Fruit fly (Drosophila melanogaster) whole organism, embryonic: Measurements from ENCODE around the gene synr.
A peak's percentile ranks its signal among the peaks of the same experiment; 100 is the strongest.

ENCODE experiments used
- Atf3 ChIP-seq: fragments of 200-800 bp; sonication (Bioruptor generic); optimal IDR thresholded peaks from 3 replicates; lab custom pipeline; 2016; ENCODE audit warnings: missing biosample characterization, missing genetic modification characterization
- Awh ChIP-seq: fragments of 200-800 bp; sonication (Bioruptor generic); IDR thresholded peaks from 2 replicates; pipeline ENCODE4, ENCODE4 v1.3.6; 2022; ENCODE audit warnings: missing biosample characterization, missing genetic modification characterization
- B-H2 ChIP-seq: fragments of 200-800 bp; sonication (Bioruptor generic); optimal IDR thresholded peaks from 2 replicates; lab custom pipeline; 2018; ENCODE audit warnings: missing biosample characterization, mild to moderate bottlenecking, missing genetic modification characterization
- C15 ChIP-seq: fragments of 200-800 bp; sonication (Bioruptor generic); IDR thresholded peaks from 3 replicates; pipeline ENCODE4 v1.3.6; 2022; ENCODE audit warnings: missing biosample characterization, missing genetic modification characterization
- CG10366 ChIP-seq: fragments of 200-800 bp; sonication (Bioruptor generic); IDR thresholded peaks from 2 replicates; pipeline ENCODE4 v1.3.6; 2022; ENCODE audit warnings: missing biosample characterization, missing genetic modification characterization
- CG10979 ChIP-seq: fragments of 200-800 bp; sonication (Bioruptor generic); optimal IDR thresholded peaks from 2 replicates; lab custom pipeline; 2018; ENCODE audit warnings: missing biosample characterization, mild to moderate bottlenecking, missing genetic modification characterization, moderate library complexity
- CG12104 ChIP-seq: fragments of 200-800 bp; sonication (Bioruptor generic); optimal IDR thresholded peaks from 3 replicates; lab custom pipeline; 2016; ENCODE audit warnings: missing biosample characterization, missing genetic modification characterization
- CG13287 ChIP-seq: fragments of 200-800 bp; sonication (Bioruptor generic); IDR thresholded peaks from 2 replicates; pipeline ENCODE4 v1.3.6; 2022; ENCODE audit warnings: missing biosample characterization, missing genetic modification characterization; ENCODE audit not compliant: partially characterized antibody
- CG13424 ChIP-seq: fragments of 200-800 bp; sonication (Bioruptor generic); optimal IDR thresholded peaks from 2 replicates; lab custom pipeline; 2019; ENCODE audit warnings: missing biosample characterization, mild to moderate bottlenecking, missing genetic modification characterization, moderate library complexity
- CG15011 ChIP-seq: fragments of 200-800 bp; sonication (Bioruptor generic); optimal IDR thresholded peaks from 3 replicates; lab custom pipeline; 2018; ENCODE audit warnings: missing biosample characterization, mild to moderate bottlenecking, missing genetic modification characterization
- CG17328 ChIP-seq: fragments of 200-800 bp; sonication (Bioruptor generic); IDR thresholded peaks from 2 replicates; pipeline ENCODE4 v1.3.6; 2022; ENCODE audit warnings: missing biosample characterization, missing genetic modification characterization
- CG18011 ChIP-seq: fragments of 200-800 bp; sonication (Bioruptor generic); optimal IDR thresholded peaks from 2 replicates; lab custom pipeline; 2017; ENCODE audit warnings: missing biosample characterization, missing genetic modification characterization, mild to moderate bottlenecking, moderate library complexity, missing genotype
- CG18599 ChIP-seq: fragments of 200-800 bp; sonication (Bioruptor generic); optimal IDR thresholded peaks from 3 replicates; lab custom pipeline; 2017; ENCODE audit warnings: missing biosample characterization, missing genetic modification characterization, mild to moderate bottlenecking, moderate library complexity, missing genetic modification reagents
- CG18619 ChIP-seq: fragments of 200-800 bp; sonication (Bioruptor generic); optimal IDR thresholded peaks from 3 replicates; lab custom pipeline; 2017; ENCODE audit warnings: missing biosample characterization, mild to moderate bottlenecking, missing genetic modification characterization
- CG30020 ChIP-seq: fragments of 200-800 bp; optimal IDR thresholded peaks from 2 replicates; lab custom pipeline; 2019; ENCODE audit warnings: missing biosample characterization, mild to moderate bottlenecking, missing genetic modification characterization, moderate library complexity
- CG30403 ChIP-seq: fragments of 200-800 bp; sonication (Bioruptor generic); optimal IDR thresholded peaks from 3 replicates; lab custom pipeline; 2016; ENCODE audit warnings: missing biosample characterization, missing genetic modification characterization
- CG31388 ChIP-seq: fragments of 200-800 bp; sonication (Bioruptor generic); optimal IDR thresholded peaks from 2 replicates; lab custom pipeline; 2016; ENCODE audit warnings: missing biosample characterization, missing genetic modification characterization
- CG4424 ChIP-seq: fragments of 200-800 bp; sonication (Bioruptor generic); optimal IDR thresholded peaks from 3 replicates; lab custom pipeline; 2016; ENCODE audit warnings: missing biosample characterization, missing genetic modification characterization
- CG6175 ChIP-seq: fragments of 200-800 bp; sonication (Bioruptor generic); IDR thresholded peaks from 3 replicates; pipeline ENCODE4 v1.3.6; 2022; ENCODE audit warnings: missing biosample characterization, missing genetic modification characterization
- CG8359 ChIP-seq: fragments of 200-800 bp; sonication (Bioruptor generic); optimal IDR thresholded peaks from 2 replicates; lab custom pipeline; 2017; ENCODE audit warnings: missing biosample characterization, mild to moderate bottlenecking, missing genetic modification characterization, borderline replicate concordance
- CG9609 ChIP-seq: fragments of 200-800 bp; sonication (Bioruptor generic); optimal IDR thresholded peaks from 3 replicates; lab custom pipeline; 2016; ENCODE audit warnings: missing biosample characterization, missing genetic modification characterization
- Camta ChIP-seq: fragments of 200-800 bp; sonication (Bioruptor generic); optimal IDR thresholded peaks from 2 replicates; lab custom pipeline; 2016; ENCODE audit warnings: missing biosample characterization, missing genetic modification characterization
- CoRest ChIP-seq: fragments of 200-800 bp; sonication (Bioruptor generic); optimal IDR thresholded peaks from 3 replicates; lab custom pipeline; 2018; ENCODE audit warnings: missing biosample characterization, mild to moderate bottlenecking, missing genetic modification characterization, moderate library complexity
- E2f2 ChIP-seq: fragments of 200-800 bp; sonication (Bioruptor generic); IDR thresholded peaks from 2 replicates; pipeline ENCODE4 v1.3.6; 2022; ENCODE audit warnings: missing biosample characterization, missing genetic modification characterization
- Ets65A ChIP-seq: fragments of 200-800 bp; sonication (Bioruptor generic); peaks from one replicate; lab custom pipeline; 2016; ENCODE audit warnings: missing biosample characterization, missing genetic modification characterization
- Hr3 ChIP-seq: fragments of 200-800 bp; sonication (Bioruptor generic); optimal IDR thresholded peaks from 3 replicates; lab custom pipeline; 2016; ENCODE audit warnings: missing biosample characterization, missing genetic modification characterization
- Hr51 ChIP-seq, 2 experiments: fragments of 200-800 bp; sonication (Bioruptor generic); optimal IDR thresholded peaks; 2 replicates in 1 of 2; 3 replicates in 1 of 2; lab custom pipeline; 2016 to 2018; ENCODE audit warnings: missing biosample characterization in 2 of 2, missing genetic modification characterization in 2 of 2, mild to moderate bottlenecking in 1 of 2, moderate library complexity in 1 of 2
- Nf-YB ChIP-seq: fragments of 200-800 bp; sonication (Bioruptor generic); optimal IDR thresholded peaks from 3 replicates; lab custom pipeline; 2019; ENCODE audit warnings: missing biosample characterization, mild to moderate bottlenecking, missing genetic modification characterization, moderate library complexity
- PHDP ChIP-seq: fragments of 200-800 bp; sonication (Bioruptor generic); optimal IDR thresholded peaks from 3 replicates; lab custom pipeline; 2018; ENCODE audit warnings: missing biosample characterization, mild to moderate bottlenecking, missing genetic modification characterization, moderate library complexity
- Pdp1 ChIP-seq, 2 experiments: fragments of 200-800 bp; sonication (Bioruptor generic); optimal IDR thresholded peaks; 3 replicates each; lab custom pipeline; 2016; ENCODE audit warnings: missing biosample characterization in 2 of 2, missing genetic modification characterization in 2 of 2, mild to moderate bottlenecking in 1 of 2, moderate library complexity in 1 of 2
- Usf ChIP-seq: fragments of 200-800 bp; sonication (Bioruptor generic); optimal IDR thresholded peaks from 2 replicates; lab custom pipeline; 2017; ENCODE audit warnings: missing genotype, missing biosample characterization, missing genetic modification characterization
- Xrp1 ChIP-seq: fragments of 200-800 bp; sonication (Bioruptor generic); IDR thresholded peaks from 2 replicates; pipeline ENCODE4 v1.3.6; 2022; ENCODE audit warnings: missing biosample characterization, missing genetic modification characterization
- amos ChIP-seq: fragments of 200-800 bp; sonication (Bioruptor generic); IDR thresholded peaks from 2 replicates; pipeline ENCODE4 v1.3.6; 2022; ENCODE audit warnings: missing biosample characterization, missing genetic modification characterization; ENCODE audit not compliant: partially characterized antibody
- ara ChIP-seq: fragments of 200-800 bp; sonication (Bioruptor generic); IDR thresholded peaks from 2 replicates; pipeline ENCODE4 v1.3.6; 2022; ENCODE audit warnings: missing biosample characterization, missing genetic modification characterization
- az2 ChIP-seq: fragments of 200-800 bp; sonication (Bioruptor generic); optimal IDR thresholded peaks from 3 replicates; lab custom pipeline; 2016; ENCODE audit warnings: missing biosample characterization, missing genetic modification characterization
- btn ChIP-seq: fragments of 200-800 bp; sonication (Bioruptor generic); optimal IDR thresholded peaks from 2 replicates; lab custom pipeline; 2016; ENCODE audit warnings: missing biosample characterization, missing genetic modification characterization
- danr ChIP-seq: fragments of 200-800 bp; sonication (Bioruptor generic); IDR thresholded peaks from 2 replicates; pipeline ENCODE4 v1.3.6; 2022; ENCODE audit warnings: missing biosample characterization, missing genetic modification characterization
- en ChIP-seq: fragments of 200-800 bp; sonication (Bioruptor generic); optimal IDR thresholded peaks from 2 replicates; lab custom pipeline; 2016; ENCODE audit warnings: missing biosample characterization, missing genetic modification characterization
- gsb-n ChIP-seq: fragments of 200-800 bp; sonication (Bioruptor generic); optimal IDR thresholded peaks from 3 replicates; lab custom pipeline; 2018; ENCODE audit warnings: missing biosample characterization, mild to moderate bottlenecking, missing genetic modification characterization
- her ChIP-seq: fragments of 200-800 bp; sonication (Bioruptor generic); optimal IDR thresholded peaks from 2 replicates; lab custom pipeline; 2016; ENCODE audit warnings: missing biosample characterization, missing genetic modification characterization
- jumu ChIP-seq: fragments of 200-800 bp; sonication (Bioruptor generic); optimal IDR thresholded peaks from 3 replicates; lab custom pipeline; 2016; ENCODE audit warnings: missing biosample characterization, missing genetic modification characterization
- lov ChIP-seq, 2 experiments: fragments of 200-800 bp in 1 of 2; fragments of >200 bp in 1 of 2; sonication (Bioruptor generic) in 1 of 2; IDR thresholded peaks in 1 of 2; optimal IDR thresholded peaks in 1 of 2; 2 replicates in 1 of 2; 3 replicates in 1 of 2; pipeline versions ENCODE4 v1.3.6 to Lab custom; 2017 to 2022; ENCODE audit warnings: missing biosample characterization in 1 of 2, missing genetic modification characterization in 1 of 2
- nerfin-1 ChIP-seq: fragments of 200-800 bp; sonication (Bioruptor generic); optimal IDR thresholded peaks from 3 replicates; lab custom pipeline; 2019; ENCODE audit warnings: missing biosample characterization, mild to moderate bottlenecking, missing genetic modification characterization, moderate library complexity
- nmo ChIP-seq: fragments of 200-800 bp; sonication (Bioruptor generic); optimal IDR thresholded peaks from 2 replicates; lab custom pipeline; 2018; ENCODE audit warnings: missing biosample characterization, mild to moderate bottlenecking, missing genetic modification characterization, moderate library complexity
- tll ChIP-seq, 2 experiments: fragments of 200-800 bp in 1 of 2; fragments of >200 bp in 1 of 2; sonication (Bioruptor generic) in 1 of 2; optimal IDR thresholded peaks; 2 replicates each; lab custom pipeline; 2017 to 2019; ENCODE audit warnings: missing biosample characterization in 2 of 2, missing genetic modification characterization in 2 of 2, mild to moderate bottlenecking in 1 of 2, moderate library complexity in 1 of 2
- tna ChIP-seq: fragments of 200-800 bp; sonication (Bioruptor generic); IDR thresholded peaks from 2 replicates; pipeline ENCODE4 v1.3.6; 2022; ENCODE audit warnings: missing biosample characterization, missing genetic modification characterization; ENCODE audit not compliant: partially characterized antibody
- trh ChIP-seq: fragments of 200-800 bp; sonication (Bioruptor generic); optimal IDR thresholded peaks from 2 replicates; lab custom pipeline; 2016; ENCODE audit warnings: missing biosample characterization, missing genetic modification characterization
- tup ChIP-seq: fragments of 200-800 bp; sonication (Bioruptor generic); optimal IDR thresholded peaks from 2 replicates; lab custom pipeline; 2016; ENCODE audit warnings: missing biosample characterization, mild to moderate bottlenecking, missing genetic modification characterization, moderate library complexity

synr gene

DNA sequence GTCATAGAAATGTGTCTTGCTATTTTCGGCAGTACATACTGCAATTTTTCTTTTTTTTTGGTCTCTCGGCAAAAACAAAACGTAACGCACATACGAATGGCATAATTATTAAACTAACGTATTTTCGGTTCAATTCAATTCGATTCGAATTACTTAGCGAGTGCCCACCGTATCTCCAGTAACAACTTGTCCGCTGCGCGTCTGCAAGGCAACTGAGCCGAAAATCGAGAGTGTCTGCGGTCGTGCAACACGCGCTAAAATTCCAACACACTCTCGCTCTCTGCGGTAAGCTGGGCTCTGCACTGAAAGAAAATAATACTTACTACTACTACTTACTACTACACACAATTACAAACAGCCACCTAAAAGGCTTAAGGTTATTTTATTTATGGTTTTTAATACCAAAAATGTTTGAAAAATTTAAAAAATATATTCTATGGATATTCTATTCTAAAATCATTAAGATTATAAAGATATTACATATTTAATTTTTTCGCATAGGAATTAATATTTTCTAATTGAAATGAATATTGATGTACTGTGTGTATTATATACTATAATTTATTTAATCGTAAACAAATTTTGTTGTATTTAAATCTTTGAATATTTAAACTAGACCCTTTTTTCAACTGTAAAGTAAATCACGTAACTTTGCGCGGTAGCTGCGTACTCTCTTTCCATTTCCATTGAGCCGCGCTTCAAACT is 35.8 kb upstream of the synr start, which contains the start of gene snsl (continued):
- TF ChIP-seq lov (optimal IDR thresholded peaks at IDR 0.05; lab: Kevin White, UChicago) (no peak), lov (GFP tag; IDR thresholded peaks at IDR 0.05; lab: Robert Waterston, UW) (no peak), en (GFP tag; lab: Kevin White, UChicago) (no peak), C15 (GFP tag; lab: Robert Waterston, UW) (no peak), CG13287 (GFP tag; lab: Robert Waterston, UW) (no peak), Awh (no peak), Nf-YB (GFP tag; lab: Kevin White, UChicago) (peak; percentile 56), B-H2 (GFP tag; lab: Kevin White, UChicago) (no peak), tup (GFP tag; lab: Kevin White, UChicago) (no peak), Usf (GFP tag; lab: Kevin White, UChicago) (no peak), her (GFP tag; lab: Kevin White, UChicago) (no peak), nerfin-1 (peak; percentile 77), tll (GFP tag; optimal IDR thresholded peaks at IDR 0.05; lab: Kevin White, UChicago) (no peak), danr (no peak), CG18011 (GFP tag; lab: Kevin White, UChicago) (no peak), CG17328 (0 out of 2 replicates have a peak, but pooled peaks have one; percentile 10), E2f2 (0 out of 2 replicates have a peak, but pooled peaks have one; percentile 20), PHDP (tag; lab: Kevin White, UChicago) (peak; percentile 55), CG4424 (peak; percentile 63), CG10979 (tag; lab: Kevin White, UChicago) (peak; percentile 65), amos (GFP tag; lab: Robert Waterston, UW) (no peak), CG9609 (GFP tag; lab: Kevin White, UChicago) (no peak), CG30403 (GFP tag; lab: Kevin White, UChicago) (peak; percentile 67), CG10366 (GFP tag; lab: Robert Waterston, UW) (peak; percentile 18; the same call in 1 of the 2 replicates), Pdp1 (GFP tag; optimal IDR thresholded peaks at IDR 0.05; lab: Kevin White, UChicago) (peak; percentile 9 to 12), btn (GFP tag; lab: Kevin White, UChicago) (no peak), CG6175 (peak; percentile 16; the same call in 1 of the 3 replicates), Camta (no peak), Ets65A (GFP tag; lab: Kevin White, UChicago) (peak; percentile 92), Atf3 (no peak), az2 (peak; percentile 23), CG31388 (GFP tag; lab: Kevin White, UChicago) (no peak), jumu (GFP tag; lab: Kevin White, UChicago) (no peak), gsb-n (tag; lab: Kevin White, UChicago) (peak; percentile 42), CG12104 (GFP tag; lab: Kevin White, UChicago) (peak; percentile 58), Xrp1 (peak; percentile 36; the same call in 1 of the 2 replicates), Hr51 (GFP tag; optimal IDR thresholded peaks at IDR 0.05; lab: Kevin White, UChicago) (peak in 1 of 2 experiments; percentile 92), ara (GFP tag; lab: Robert Waterston, UW) (no peak), CoRest (tag; lab: Kevin White, UChicago) (peak; percentile 86), CG13424 (tag; lab: Kevin White, UChicago) (peak; percentile 88), nmo (GFP tag; lab: Kevin White, UChicago) (peak; percentile 79), Hr3 (GFP tag; lab: Kevin White, UChicago) (peak; percentile 55), CG18599 (GFP tag; lab: Kevin White, UChicago) (peak; percentile 40), CG15011 (no peak), trh (GFP tag; lab: Kevin White, UChicago) (no peak), tna (GFP tag; lab: Robert Waterston, UW) (no peak), CG8359 (GFP tag; lab: Kevin White, UChicago) (peak; percentile 13), CG18619 (GFP tag; lab: Kevin White, UChicago) (peak; percentile 65), CG30020 (peak; percentile 31)
